Worm (Caenorhabditis elegans) whole organism, mixed stage, embryonic: Measurements from ENCODE around the gene syx-2.
A peak's percentile ranks its signal among the peaks of the same experiment; 100 is the strongest.

Experiments
- ces-1 ChIP-seq: fragments of 150-350 bp; optimal IDR thresholded peaks from 2 replicates; lab custom pipeline; 2014; ENCODE audit warnings: missing biosample characterization, missing genetic modification reagents, missing genetic modification characterization
- nhr-237 ChIP-seq: fragments of 150-350 bp; optimal IDR thresholded peaks from 2 replicates; lab custom pipeline; 2014; ENCODE audit warnings: missing biosample characterization, missing genetic modification characterization

DNA sequence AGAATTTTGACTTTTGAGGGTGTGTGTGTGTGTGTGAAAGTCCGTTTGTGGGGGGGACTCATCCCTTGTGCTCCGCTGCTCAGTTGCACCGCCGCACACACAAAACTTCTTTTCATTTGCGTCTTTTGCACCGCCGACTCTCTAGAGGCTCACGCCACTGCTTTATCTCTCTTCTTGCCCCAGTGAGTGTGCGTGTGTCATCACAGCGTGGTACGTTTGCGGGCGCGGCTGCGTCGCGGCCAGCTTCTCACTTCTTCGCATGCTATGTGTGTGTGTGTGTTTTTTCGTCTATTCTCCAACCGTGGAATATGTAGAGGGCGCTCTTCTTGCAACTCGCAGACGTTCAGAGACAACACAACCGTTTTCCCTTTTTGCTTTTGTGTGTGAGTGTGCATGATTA, 14.4 kb upstream of the syx-2 start:
- TF ChIP-seq nhr-237 (tag; lab: Kevin White, UChicago) = peak; percentile 3
- no peak for TF ChIP-seq ces-1
